Fruit fly (Drosophila melanogaster) whole organism, embryonic: ENCODE results near the gene dsx.
A peak's percentile ranks its signal among the peaks of the same experiment; 100 is the strongest.

ENCODE experiments used
- Adf1 ChIP-seq: fragments of 200-800 bp; sonication (Bioruptor generic); IDR thresholded peaks from 2 replicates; pipeline ENCODE4 v1.3.6; 2022; ENCODE audit warnings: missing biosample characterization, missing genetic modification characterization
- CG10431 ChIP-seq: fragments of 200-800 bp; sonication (Bioruptor generic); optimal IDR thresholded peaks from 3 replicates; lab custom pipeline; 2018; ENCODE audit warnings: missing biosample characterization, mild to moderate bottlenecking, missing genetic modification characterization
- CG10565 ChIP-seq: fragments of 200-800 bp; sonication (Bioruptor generic); optimal IDR thresholded peaks from 3 replicates; lab custom pipeline; 2016; ENCODE audit warnings: missing biosample characterization, mild to moderate bottlenecking, missing genetic modification characterization
- CG11723 ChIP-seq: fragments of 200-800 bp; sonication (Bioruptor generic); optimal IDR thresholded peaks from 2 replicates; lab custom pipeline; 2017; ENCODE audit warnings: missing biosample characterization, mild to moderate bottlenecking, missing genetic modification characterization
- CG13296 ChIP-seq: fragments of 200-800 bp; sonication (Bioruptor generic); optimal IDR thresholded peaks from 3 replicates; lab custom pipeline; 2018; ENCODE audit warnings: missing biosample characterization, mild to moderate bottlenecking, missing genetic modification characterization
- CG13894 ChIP-seq: fragments of 200-800 bp; sonication (Bioruptor generic); optimal IDR thresholded peaks from 3 replicates; lab custom pipeline; 2018; ENCODE audit warnings: missing biosample characterization, mild to moderate bottlenecking, missing genetic modification characterization, moderate library complexity
- CG15514 ChIP-seq: fragments of 200-800 bp; sonication (Bioruptor generic); optimal IDR thresholded peaks from 3 replicates; lab custom pipeline; 2017; ENCODE audit warnings: missing biosample characterization, missing genetic modification characterization, mild to moderate bottlenecking, moderate library complexity, missing genetic modification reagents
- CG15601 ChIP-seq: fragments of 200-800 bp; sonication (Bioruptor generic); optimal IDR thresholded peaks from 3 replicates; lab custom pipeline; 2019; ENCODE audit warnings: missing biosample characterization, mild to moderate bottlenecking, missing genetic modification characterization, moderate library complexity
- CG1602 ChIP-seq: fragments of 200-800 bp; sonication (Bioruptor generic); optimal IDR thresholded peaks from 3 replicates; lab custom pipeline; 2016; ENCODE audit warnings: missing biosample characterization, missing genetic modification characterization
- CG34422 ChIP-seq: fragments of 200-800 bp; sonication (Bioruptor generic); IDR thresholded peaks from 3 replicates; pipeline ENCODE4 v1.3.6; 2022; ENCODE audit warnings: missing biosample characterization, missing genetic modification characterization
- CG4707 ChIP-seq: fragments of 200-800 bp; sonication (Bioruptor generic); optimal IDR thresholded peaks from 2 replicates; lab custom pipeline; 2018; ENCODE audit warnings: missing biosample characterization, mild to moderate bottlenecking, missing genetic modification characterization, moderate library complexity
- CG5180 ChIP-seq: fragments of 200-800 bp; sonication (Bioruptor generic); optimal IDR thresholded peaks from 3 replicates; lab custom pipeline; 2017; ENCODE audit warnings: missing biosample characterization, missing genetic modification characterization, mild to moderate bottlenecking, moderate library complexity, missing genetic modification reagents
- CG8290 ChIP-seq, 3 experiments: fragments of 200-800 bp; sonication (Bioruptor generic); optimal IDR thresholded peaks; 2 replicates each; lab custom pipeline; 2016 to 2019; ENCODE audit warnings: missing biosample characterization in 3 of 3, missing genetic modification characterization in 3 of 3, mild to moderate bottlenecking in 2 of 3, moderate library complexity in 1 of 3
- CG8478 ChIP-seq: fragments of >200 bp; optimal IDR thresholded peaks from 2 replicates; lab custom pipeline; 2018
- Deaf1 ChIP-seq: fragments of 200-800 bp; optimal IDR thresholded peaks from 3 replicates; lab custom pipeline; 2019; ENCODE audit warnings: missing biosample characterization, mild to moderate bottlenecking, missing genetic modification characterization, moderate library complexity
- Dip2 ChIP-seq: fragments of 200-800 bp; sonication (Bioruptor generic); IDR thresholded peaks from 2 replicates; pipeline ENCODE4 v1.3.6; 2022; ENCODE audit warnings: missing biosample characterization, missing genetic modification characterization
- Ets65A ChIP-seq: fragments of 200-800 bp; sonication (Bioruptor generic); peaks from one replicate; lab custom pipeline; 2016; ENCODE audit warnings: missing biosample characterization, missing genetic modification characterization
- GATAe ChIP-seq: fragments of 200-800 bp; sonication (Bioruptor generic); conservative IDR thresholded peaks from 2 replicates; pipeline ENCODE4 v1.3.6; 2022; ENCODE audit warnings: missing biosample characterization, missing genetic modification characterization
- HHEX ChIP-seq: fragments of 200-800 bp; sonication (Bioruptor generic); optimal IDR thresholded peaks from 3 replicates; lab custom pipeline; 2017; ENCODE audit warnings: missing biosample characterization, mild to moderate bottlenecking, missing genetic modification characterization, missing genetic modification reagents
- Jarid2 ChIP-seq: fragments of 200-800 bp; sonication (Bioruptor generic); optimal IDR thresholded peaks from 3 replicates; lab custom pipeline; 2017; ENCODE audit warnings: mild to moderate bottlenecking, missing biosample characterization, missing genetic modification reagents, missing genetic modification characterization
- MESR4 ChIP-seq: fragments of 200-800 bp; sonication (Bioruptor generic); optimal IDR thresholded peaks from 2 replicates; lab custom pipeline; 2018; ENCODE audit warnings: missing biosample characterization, mild to moderate bottlenecking, missing genetic modification characterization, moderate library complexity
- Meics ChIP-seq: fragments of 200-800 bp; sonication (Bioruptor generic); optimal IDR thresholded peaks from 2 replicates; lab custom pipeline; 2017; ENCODE audit warnings: missing biosample characterization, mild to moderate bottlenecking, missing genetic modification characterization
- Neu2 ChIP-seq: fragments of 200-800 bp; sonication (Bioruptor generic); optimal IDR thresholded peaks from 3 replicates; lab custom pipeline; 2016; ENCODE audit warnings: missing biosample characterization, missing genetic modification characterization, borderline replicate concordance
- Nf-YB ChIP-seq: fragments of 200-800 bp; sonication (Bioruptor generic); optimal IDR thresholded peaks from 3 replicates; lab custom pipeline; 2019; ENCODE audit warnings: missing biosample characterization, mild to moderate bottlenecking, missing genetic modification characterization, moderate library complexity
- PHDP ChIP-seq: fragments of 200-800 bp; sonication (Bioruptor generic); optimal IDR thresholded peaks from 3 replicates; lab custom pipeline; 2018; ENCODE audit warnings: missing biosample characterization, mild to moderate bottlenecking, missing genetic modification characterization, moderate library complexity
- Pdp1 ChIP-seq, 2 experiments: fragments of 200-800 bp; sonication (Bioruptor generic); optimal IDR thresholded peaks; 3 replicates each; lab custom pipeline; 2016; ENCODE audit warnings: missing biosample characterization in 2 of 2, missing genetic modification characterization in 2 of 2, mild to moderate bottlenecking in 1 of 2, moderate library complexity in 1 of 2
- Ravus ChIP-seq: fragments of 200-800 bp; sonication (Bioruptor generic); IDR thresholded peaks from 2 replicates; pipeline ENCODE4 v1.3.6; 2022; ENCODE audit warnings: missing biosample characterization, missing genetic modification characterization
- Trl ChIP-seq, 3 experiments: fragments of >200 bp in 2 of 3; fragments of 200-800 bp in 1 of 3; sonication (Bioruptor generic) in 1 of 3; optimal IDR thresholded peaks; 2 replicates in 1 of 3; 3 replicates in 2 of 3; lab custom pipeline; 2016 to 2017; ENCODE audit warnings: missing biosample characterization in 1 of 3, missing genetic modification characterization in 1 of 3
- bsh ChIP-seq, 2 experiments: fragments of 200-800 bp; sonication (Bioruptor generic); optimal IDR thresholded peaks; 2 replicates each; lab custom pipeline; 2017 to 2018; ENCODE audit warnings: mild to moderate bottlenecking in 2 of 2, missing biosample characterization in 2 of 2, missing genetic modification characterization in 2 of 2, moderate library complexity in 1 of 2
- chif ChIP-seq, 2 experiments: fragments of 200-800 bp; sonication (Bioruptor generic); optimal IDR thresholded peaks; 3 replicates each; lab custom pipeline; 2016; ENCODE audit warnings: missing biosample characterization in 2 of 2, missing genetic modification characterization in 2 of 2
- crp ChIP-seq, 2 experiments: fragments of 200-800 bp; sonication (Bioruptor generic); optimal IDR thresholded peaks; 2 replicates in 1 of 2; 3 replicates in 1 of 2; lab custom pipeline; 2017; ENCODE audit warnings: missing biosample characterization in 2 of 2, missing genetic modification characterization in 2 of 2, mild to moderate bottlenecking in 1 of 2, moderate library complexity in 1 of 2
- gro ChIP-seq: fragments of 200-800 bp; sonication (Bioruptor generic); optimal IDR thresholded peaks from 2 replicates; lab custom pipeline; 2016; ENCODE audit warnings: missing biosample characterization, missing genetic modification characterization
- nom ChIP-seq: fragments of 200-800 bp; sonication (Bioruptor generic); optimal IDR thresholded peaks from 2 replicates; lab custom pipeline; 2017; ENCODE audit warnings: missing biosample characterization, missing genetic modification characterization, mild to moderate bottlenecking, moderate library complexity, missing genetic modification reagents
- oc ChIP-seq: fragments of 200-800 bp; sonication (Bioruptor generic); optimal IDR thresholded peaks from 2 replicates; lab custom pipeline; 2018; ENCODE audit warnings: missing biosample characterization, mild to moderate bottlenecking, missing genetic modification characterization, moderate library complexity
- onecut ChIP-seq: fragments of 200-800 bp; sonication (Bioruptor generic); IDR thresholded peaks from 2 replicates; pipeline ENCODE4 v1.3.6; 2022; ENCODE audit warnings: missing biosample characterization, missing genetic modification characterization
- p53 ChIP-seq: fragments of 200-800 bp; sonication (Bioruptor generic); optimal IDR thresholded peaks from 2 replicates; lab custom pipeline; 2016; ENCODE audit warnings: missing biosample characterization, missing genetic modification characterization
- phol ChIP-seq: fragments of 200-800 bp; sonication (Bioruptor generic); optimal IDR thresholded peaks from 3 replicates; lab custom pipeline; 2018; ENCODE audit warnings: missing biosample characterization, mild to moderate bottlenecking, missing genetic modification characterization, moderate library complexity
- row ChIP-seq: fragments of 200-800 bp; sonication (Bioruptor generic); IDR thresholded peaks from 3 replicates; pipeline ENCODE4 v1.3.6; 2022; ENCODE audit warnings: missing biosample characterization, missing genetic modification characterization
- scrt ChIP-seq: fragments of 200-800 bp; sonication (Bioruptor generic); optimal IDR thresholded peaks from 2 replicates; lab custom pipeline; 2018; ENCODE audit warnings: missing biosample characterization, mild to moderate bottlenecking, missing genetic modification characterization, moderate library complexity
- sens ChIP-seq: fragments of 200-800 bp; sonication (Bioruptor generic); peaks from one replicate; lab custom pipeline; 2016; ENCODE audit warnings: missing biosample characterization, missing genetic modification characterization
- so ChIP-seq: fragments of 200-800 bp; sonication (Bioruptor generic); IDR thresholded peaks from 3 replicates; pipeline ENCODE4 v1.3.6; 2022; ENCODE audit warnings: missing biosample characterization, missing genetic modification characterization

Gene dsx

DNA sequence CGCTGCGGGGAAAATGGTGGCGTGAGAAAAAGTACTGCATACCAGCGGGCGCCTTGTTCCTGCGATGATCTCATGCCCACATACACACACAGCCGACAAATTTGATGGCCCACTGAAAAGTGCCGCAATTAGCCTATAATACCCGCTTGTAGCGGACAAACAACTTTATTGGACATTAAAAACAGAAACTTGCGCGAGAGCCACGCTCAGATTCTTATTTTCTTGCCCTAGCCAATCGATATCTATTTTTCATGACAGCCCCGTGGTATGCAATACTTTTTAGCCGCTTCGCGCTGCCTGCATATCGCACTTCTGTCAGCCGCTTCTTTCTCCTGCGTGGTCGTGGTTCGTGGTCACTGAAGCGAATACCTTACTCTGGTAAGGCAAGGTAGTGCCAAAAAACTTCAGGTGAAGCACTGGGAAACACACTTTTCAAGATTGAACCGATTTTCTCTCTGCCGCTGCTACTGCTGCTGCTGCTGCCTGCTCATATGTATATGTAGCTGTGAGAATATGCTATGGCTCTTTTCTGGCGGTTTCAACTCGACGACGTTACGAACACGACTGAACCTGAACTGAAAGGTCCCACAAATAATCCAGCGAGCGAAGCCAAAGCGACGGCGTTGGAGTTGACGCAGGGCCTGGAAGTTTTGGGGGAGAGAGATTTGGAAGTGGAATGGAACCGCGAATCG lies 80.9 kb downstream of the dsx start, which contains the start of gene CG17816:
CG17816 (minus strand) TSS at position 567 of the 692 bp plus-strand sequence.
- TF ChIP-seq Nf-YB (GFP tag; lab: Kevin White, UChicago): peak; percentile 29
- peak in 1 of 2 experiments; percentile 11 for TF ChIP-seq Trl (optimal IDR thresholded peaks at IDR 0.05; lab: Kevin White, UChicago)
- TF ChIP-seq Trl (GFP tag; optimal IDR thresholded peaks at IDR 0.05; lab: Kevin White, UChicago): no peak
- TF ChIP-seq scrt: peak; percentile 37
- peak; percentile 44 for TF ChIP-seq CG13894 (tag; lab: Kevin White, UChicago)
- peak in 1 of 2 experiments; percentile 42 for TF ChIP-seq Pdp1 (GFP tag; optimal IDR thresholded peaks at IDR 0.05; lab: Kevin White, UChicago)
- TF ChIP-seq Deaf1: peak; percentile 80
- TF ChIP-seq p53 (GFP tag; lab: Kevin White, UChicago): peak; percentile 85
- TF ChIP-seq CG4707 (GFP tag; lab: Kevin White, UChicago): no peak
- TF ChIP-seq Ets65A: peak; percentile 71
- peak; percentile 25 for TF ChIP-seq CG11723 (GFP tag; lab: Kevin White, UChicago)
- TF ChIP-seq Dip2 (GFP tag; lab: Robert Waterston, UW): no peak
- peak; percentile 37 for TF ChIP-seq phol (tag; lab: Kevin White, UChicago)
- no peak for TF ChIP-seq GATAe (GFP tag; lab: Robert Waterston, UW)
- TF ChIP-seq MESR4: peak; percentile 19
- TF ChIP-seq CG1602 (GFP tag; lab: Kevin White, UChicago): no peak
- no peak for TF ChIP-seq gro (GFP tag; lab: Kevin White, UChicago)
- TF ChIP-seq Meics: no peak
- peak; percentile 71; the same call in 1 of the 2 replicates for TF ChIP-seq onecut (GFP tag; lab: Robert Waterston, UW)
- peak; percentile 43 for TF ChIP-seq HHEX (GFP tag; lab: Kevin White, UChicago)
- TF ChIP-seq oc (tag; lab: Kevin White, UChicago): peak; percentile 30
- no peak for TF ChIP-seq PHDP (tag; lab: Kevin White, UChicago)
- TF ChIP-seq CG10565 (GFP tag; lab: Kevin White, UChicago): no peak
- 0 out of 3 replicates have a peak, but pooled peaks have one; percentile 7 for TF ChIP-seq so (GFP tag; lab: Robert Waterston, UW)
- peak; percentile 13 for TF ChIP-seq CG15601 (tag; lab: Kevin White, UChicago)
- TF ChIP-seq Jarid2: peak; percentile 78
- TF ChIP-seq CG34422 (GFP tag; lab: Robert Waterston, UW): 0 out of 3 replicates have a peak, but pooled peaks have one; percentile 12
- peak; percentile 96 for TF ChIP-seq CG10431
- TF ChIP-seq CG5180 (GFP tag; lab: Kevin White, UChicago): peak; percentile 20
- peak in 1 of 2 experiments; percentile 20 for TF ChIP-seq bsh (GFP tag; optimal IDR thresholded peaks at IDR 0.05; lab: Kevin White, UChicago)
- peak; percentile 84 for TF ChIP-seq Adf1 (GFP tag; lab: Robert Waterston, UW)
- no peak for TF ChIP-seq chif (GFP tag; optimal IDR thresholded peaks at IDR 0.05; lab: Kevin White, UChicago)
- TF ChIP-seq CG8290 (GFP tag; optimal IDR thresholded peaks at IDR 0.05; lab: Kevin White, UChicago): no peak
- TF ChIP-seq CG8290 (tag; optimal IDR thresholded peaks at IDR 0.05; lab: Kevin White, UChicago): peak in 1 of 2 experiments; percentile 33
- TF ChIP-seq nom (GFP tag; lab: Kevin White, UChicago): peak; percentile 43
- peak; percentile 28 for TF ChIP-seq CG8478

- TF ChIP-seq CG13894 (tag; lab: Kevin White, UChicago): peak; percentile 21
- peak; percentile 56 for TF ChIP-seq CG15514 (GFP tag; lab: Kevin White, UChicago)
- TF ChIP-seq CG11723 (GFP tag; lab: Kevin White, UChicago): no peak
- peak; percentile 52 for TF ChIP-seq sens
- TF ChIP-seq Deaf1: peak; percentile 23
- TF ChIP-seq CG13296: no peak
- TF ChIP-seq Ravus (GFP tag; lab: Robert Waterston, UW): no peak
- no peak for TF ChIP-seq Neu2 (GFP tag; lab: Kevin White, UChicago)
- no peak for TF ChIP-seq CG5180 (GFP tag; lab: Kevin White, UChicago)
- peak in 1 of 2 experiments; percentile 14 for TF ChIP-seq crp (GFP tag; optimal IDR thresholded peaks at IDR 0.05; lab: Kevin White, UChicago)
- TF ChIP-seq row: peak; percentile 23; the same call in 1 of the 3 replicates
These were observed 82.8 kb downstream of the dsx start for dm6 chr3R:7884433-7884832.
